Worm (Caenorhabditis elegans): Measurements from ENCODE around the gene C31H2.14.
A peak's percentile ranks its signal among the peaks of the same experiment; 100 is the strongest.

The C31H2.14 gene

ce11 chrX:5137716-5138470 is 10.1 kb upstream of the C31H2.14 start (continued):
- TF ChIP-seq Y116A8C.19 (tag; optimal IDR thresholded peaks at IDR 0.05; ENCODE audit: borderline replicate concordance) (no peak), ztf-11 (tag; optimal IDR thresholded peaks at IDR 0.05) (no peak), C04F5.9 (tag; optimal IDR thresholded peaks at IDR 0.05) (no peak), nhr-77 (tag; optimal IDR thresholded peaks at IDR 0.05) (no peak), ces-1 (GFP tag; optimal IDR thresholded peaks at IDR 0.05) (no peak), nhr-237 (tag; optimal IDR thresholded peaks at IDR 0.05) (no peak), dsc-1 (tag; optimal IDR thresholded peaks at IDR 0.05) (peak; percentile 63), sox-4 (tag; optimal IDR thresholded peaks at IDR 0.05) (no peak), F16B12.6 (tag; optimal IDR thresholded peaks at IDR 0.05) (no peak), jun-1 (tag; optimal IDR thresholded peaks at IDR 0.05) (no peak), swsn-7 (tag; optimal IDR thresholded peaks at IDR 0.05) (no peak), snpc-4 (tag; optimal IDR thresholded peaks at IDR 0.05) (no peak), snu-23 (GFP tag; optimal IDR thresholded peaks at IDR 0.05) (peak; percentile 25), lin-14 (GFP tag; optimal IDR thresholded peaks at IDR 0.05) (peak; percentile 43), lin-35 (GFP tag; optimal IDR thresholded peaks at IDR 0.05) (no peak), ztf-4 (tag; optimal IDR thresholded peaks at IDR 0.05) (no peak), lsy-2 (tag; optimal IDR thresholded peaks at IDR 0.05) (peak in 1 of 2 experiments; percentile 17), nhr-28 (tag; optimal IDR thresholded peaks at IDR 0.05) (no peak)

DNA sequence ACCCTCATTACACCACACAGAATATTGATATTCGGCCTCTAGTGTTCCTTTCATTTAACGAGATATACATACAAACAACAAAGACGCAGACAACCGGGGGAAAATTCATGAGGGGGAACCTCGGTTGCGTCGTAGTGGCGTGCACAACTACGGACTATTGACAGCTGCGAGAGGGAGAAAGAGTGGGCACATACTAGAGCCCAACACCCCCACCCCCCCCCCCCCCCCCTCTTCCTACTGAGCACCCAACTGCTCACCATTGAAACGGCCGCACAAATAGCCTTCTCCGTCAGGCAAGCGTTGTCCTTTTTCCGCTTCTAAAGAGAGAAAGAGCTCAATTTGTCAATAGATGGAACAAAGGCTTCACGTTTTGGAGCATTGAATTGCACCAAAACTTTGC is 7.8 kb upstream of the C31H2.14 start:
- no peak for TF ChIP-seq sox-4 (tag; optimal IDR thresholded peaks at IDR 0.05)
- peak; percentile 15 for TF ChIP-seq mep-1 (tag; optimal IDR thresholded peaks at IDR 0.05)
- TF ChIP-seq aly-2 (tag; optimal IDR thresholded peaks at IDR 0.05) = no peak
- TF ChIP-seq lsy-2 (tag; optimal IDR thresholded peaks at IDR 0.05) = no peak
- peak; percentile 18 for TF ChIP-seq rnt-1 (tag; optimal IDR thresholded peaks at IDR 0.05)
- no peak for TF ChIP-seq aha-1 (tag; optimal IDR thresholded peaks at IDR 0.05)
- TF ChIP-seq ceh-8 (GFP tag; optimal IDR thresholded peaks at IDR 0.05) = peak; percentile 33
- TF ChIP-seq nhr-77 (tag; optimal IDR thresholded peaks at IDR 0.05) = no peak
- no peak for TF ChIP-seq fos-1 (tag; optimal IDR thresholded peaks at IDR 0.05)
- no peak for TF ChIP-seq elt-2 (tag; optimal IDR thresholded peaks at IDR 0.05)
- peak; percentile 52 for TF ChIP-seq fkh-8 (tag; optimal IDR thresholded peaks at IDR 0.05)
- TF ChIP-seq zag-1 (tag; optimal IDR thresholded peaks at IDR 0.05) = no peak
- TF ChIP-seq C16A3.4 (tag; optimal IDR thresholded peaks at IDR 0.05) = no peak
- TF ChIP-seq pqm-1 (tag; optimal IDR thresholded peaks at IDR 0.05) = no peak
- no peak for TF ChIP-seq ces-1 (GFP tag; optimal IDR thresholded peaks at IDR 0.05)
- TF ChIP-seq xbp-1 (tag; optimal IDR thresholded peaks at IDR 0.05) = no peak
- TF ChIP-seq ceh-82 (tag; optimal IDR thresholded peaks at IDR 0.05) = peak in 1 of 3 experiments; percentile 27
- TF ChIP-seq nhr-28 (tag; optimal IDR thresholded peaks at IDR 0.05) = no peak
- peak; percentile 38 for TF ChIP-seq isw-1 (GFP tag; IDR thresholded peaks at IDR 0.05)
- no peak for TF ChIP-seq vab-15 (tag; optimal IDR thresholded peaks at IDR 0.05)
- TF ChIP-seq pax-3 (tag; optimal IDR thresholded peaks at IDR 0.05) = no peak
- peak; percentile 95 for TF ChIP-seq lin-14 (GFP tag; optimal IDR thresholded peaks at IDR 0.05)

DNA sequence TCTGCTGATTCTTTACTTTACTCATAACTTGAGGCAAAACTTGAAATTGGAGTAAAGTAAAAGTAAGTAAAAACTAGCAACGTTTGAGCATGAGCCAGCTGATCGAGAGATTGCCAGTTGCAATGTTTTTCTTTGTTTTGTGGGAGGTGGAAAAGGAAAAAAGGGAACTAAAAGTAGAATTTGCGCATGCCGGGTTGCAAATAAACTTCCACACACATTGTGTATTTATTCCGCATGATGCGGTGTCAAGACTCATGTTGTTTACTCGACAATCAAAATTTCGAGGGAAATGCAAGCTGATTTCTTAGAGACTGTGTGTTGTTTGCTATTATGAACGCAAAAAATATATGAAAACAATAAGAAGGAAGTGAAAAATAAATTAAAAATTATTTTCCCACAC is 5.6 kb upstream of the C31H2.14 start:
- peak; percentile 2 for TF ChIP-seq lin-14 (GFP tag; optimal IDR thresholded peaks at IDR 0.05)
- no peak for TF ChIP-seq nhr-77 (tag; optimal IDR thresholded peaks at IDR 0.05)
- TF ChIP-seq fkh-10 (GFP tag; optimal IDR thresholded peaks at IDR 0.05) = no peak
- peak; percentile 12 for TF ChIP-seq nhr-85 (tag)
- TF ChIP-seq hlh-4 (tag; optimal IDR thresholded peaks at IDR 0.05) = no peak
- TF ChIP-seq hpl-2 (GFP tag; optimal IDR thresholded peaks at IDR 0.05) = no peak
- TF ChIP-seq unc-62 (GFP tag; optimal IDR thresholded peaks at IDR 0.05) = no peak
- no peak for TF ChIP-seq nhr-47 (tag; optimal IDR thresholded peaks at IDR 0.05)
- no peak for TF ChIP-seq lin-39 (tag; optimal IDR thresholded peaks at IDR 0.05)
